Fruit fly (Drosophila melanogaster): Measurements from ENCODE around the gene Seipin.

Seipin gene

DNA sequence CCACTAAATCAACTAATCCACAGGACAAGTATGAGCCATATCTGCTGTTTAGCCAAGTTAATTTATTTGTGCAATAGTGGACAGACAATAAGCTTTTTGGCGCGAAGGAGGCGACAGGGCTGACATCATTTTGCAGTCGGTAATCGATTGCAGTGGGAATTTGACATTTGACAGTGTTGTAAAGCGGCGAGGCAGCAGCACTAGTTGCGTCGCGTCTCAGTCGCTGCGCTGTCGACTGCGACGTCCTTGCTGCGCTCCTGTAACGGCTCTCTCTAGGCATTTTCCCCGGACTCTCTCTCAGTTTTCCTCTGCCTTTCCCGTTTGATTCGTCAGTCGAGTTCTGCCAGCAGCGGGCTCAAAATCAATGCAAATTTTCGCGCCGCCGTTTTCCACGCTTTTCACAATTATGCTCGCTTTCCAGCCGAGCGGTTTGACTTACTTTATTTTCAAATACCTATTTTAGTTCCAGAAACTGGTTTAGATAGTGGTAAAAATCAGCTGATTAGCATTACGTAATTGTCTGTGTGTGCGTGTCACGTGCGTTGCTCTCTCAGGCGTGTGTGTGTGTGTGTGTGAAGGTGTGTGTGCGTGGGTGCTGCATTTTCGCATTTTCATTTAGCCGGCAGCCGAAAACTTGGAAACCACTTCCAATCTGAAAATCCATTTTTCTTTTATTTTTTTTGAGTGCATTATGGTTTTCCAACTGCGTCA is 17.4 kb downstream of the Seipin start:
- TF ChIP-seq CG6854 (GFP tag; optimal IDR thresholded peaks at IDR 0.05) (no peak), Eip78C (GFP tag) (no peak), Hr38 (GFP tag; optimal IDR thresholded peaks at IDR 0.05) (no peak), CG9139 (GFP tag; optimal IDR thresholded peaks at IDR 0.05) (no peak), fd59A (GFP tag; optimal IDR thresholded peaks at IDR 0.05) (no peak), achi (GFP tag; optimal IDR thresholded peaks at IDR 0.05) (no peak), CG6163 (GFP tag; IDR thresholded peaks at IDR 0.05) (no peak), CG4318 (GFP tag; optimal IDR thresholded peaks at IDR 0.05) (no peak), CG3032 (tag; optimal IDR thresholded peaks at IDR 0.05) (no peak), Sox15 (GFP tag; optimal IDR thresholded peaks at IDR 0.05) (no peak), ss (GFP tag; optimal IDR thresholded peaks at IDR 0.05) (no peak), Sox14 (GFP tag; optimal IDR thresholded peaks at IDR 0.05) (no peak), CG8319 (GFP tag; optimal IDR thresholded peaks at IDR 0.05) (no peak), CG32006 (GFP tag; optimal IDR thresholded peaks at IDR 0.05) (no peak), OdsH (GFP tag; optimal IDR thresholded peaks at IDR 0.05) (no peak)

DNA sequence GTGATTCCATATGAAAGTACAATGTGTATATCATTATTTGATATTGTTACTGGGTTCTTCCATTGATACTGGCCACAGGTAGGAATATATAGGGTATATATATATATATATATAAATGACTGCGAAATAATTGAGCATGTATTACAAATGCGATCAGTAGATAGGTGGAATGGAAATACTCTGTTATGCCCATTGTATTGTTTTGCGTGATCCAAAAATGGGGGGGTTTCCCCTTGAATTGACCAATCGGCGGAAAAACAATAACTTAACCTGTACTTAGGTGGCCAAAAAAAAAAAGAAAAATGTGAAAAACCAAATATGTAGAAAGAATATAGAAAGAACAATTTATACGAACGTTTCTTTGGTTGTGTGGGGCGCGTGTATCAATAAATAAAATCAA is 18.3 kb downstream of the Seipin start:
- TF ChIP-seq CG7368 (GFP tag; optimal IDR thresholded peaks at IDR 0.05): no peak
- no peak for TF ChIP-seq eg (GFP tag; IDR thresholded peaks at IDR 0.05)
- TF ChIP-seq Smox (GFP tag; optimal IDR thresholded peaks at IDR 0.05): no peak
- TF ChIP-seq Eip78C (GFP tag): no peak
- no peak for TF ChIP-seq Met (GFP tag; optimal IDR thresholded peaks at IDR 0.05)
- TF ChIP-seq CG11902 (GFP tag; optimal IDR thresholded peaks at IDR 0.05): no peak
- TF ChIP-seq CG1621 (tag; optimal IDR thresholded peaks at IDR 0.05): no peak
- no peak for TF ChIP-seq CG6276 (GFP tag; optimal IDR thresholded peaks at IDR 0.05)
- TF ChIP-seq Hr39 (GFP tag; optimal IDR thresholded peaks at IDR 0.05): no peak
- TF ChIP-seq Hr38 (GFP tag; optimal IDR thresholded peaks at IDR 0.05): no peak
- TF ChIP-seq spab (GFP tag; optimal IDR thresholded peaks at IDR 0.05): no peak
- TF ChIP-seq CG6792 (GFP tag; optimal IDR thresholded peaks at IDR 0.05): no peak
- TF ChIP-seq Ets21C (GFP tag; optimal IDR thresholded peaks at IDR 0.05): no peak
- TF ChIP-seq vri (GFP tag; optimal IDR thresholded peaks at IDR 0.05): no peak
- TF ChIP-seq CG6854 (GFP tag; optimal IDR thresholded peaks at IDR 0.05): no peak
- no peak for TF ChIP-seq Eip93F (GFP tag; optimal IDR thresholded peaks at IDR 0.05)
- no peak for TF ChIP-seq achi (GFP tag; optimal IDR thresholded peaks at IDR 0.05)
- no peak for TF ChIP-seq CG16779 (tag; optimal IDR thresholded peaks at IDR 0.05)
- TF ChIP-seq acj6 (GFP tag; optimal IDR thresholded peaks at IDR 0.05): no peak
- TF ChIP-seq Gug (GFP tag; IDR thresholded peaks at IDR 0.05): no peak

DNA sequence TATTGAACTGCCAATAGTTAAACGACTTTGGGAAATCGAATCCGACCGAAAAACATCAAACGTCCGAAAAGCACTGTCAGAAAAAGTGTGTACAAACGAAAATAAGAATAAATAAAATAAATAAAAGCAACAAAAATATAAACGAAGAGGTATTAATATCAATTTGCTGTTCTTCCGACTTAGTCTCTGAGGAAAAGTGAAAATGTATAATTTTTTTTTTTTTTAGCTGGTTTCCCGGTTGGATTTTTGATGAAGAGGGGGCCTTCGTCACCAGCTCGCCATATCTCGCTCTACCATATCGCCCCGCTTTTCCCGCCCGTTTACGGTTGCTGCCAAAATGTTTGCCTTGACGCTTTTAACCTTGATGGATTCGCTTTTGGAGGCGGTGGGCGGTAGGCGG is 19.0 kb downstream of the Seipin start:
- TF ChIP-seq acj6 (GFP tag; optimal IDR thresholded peaks at IDR 0.05) (no peak), Eip78C (GFP tag) (peak; percentile 24)

DNA sequence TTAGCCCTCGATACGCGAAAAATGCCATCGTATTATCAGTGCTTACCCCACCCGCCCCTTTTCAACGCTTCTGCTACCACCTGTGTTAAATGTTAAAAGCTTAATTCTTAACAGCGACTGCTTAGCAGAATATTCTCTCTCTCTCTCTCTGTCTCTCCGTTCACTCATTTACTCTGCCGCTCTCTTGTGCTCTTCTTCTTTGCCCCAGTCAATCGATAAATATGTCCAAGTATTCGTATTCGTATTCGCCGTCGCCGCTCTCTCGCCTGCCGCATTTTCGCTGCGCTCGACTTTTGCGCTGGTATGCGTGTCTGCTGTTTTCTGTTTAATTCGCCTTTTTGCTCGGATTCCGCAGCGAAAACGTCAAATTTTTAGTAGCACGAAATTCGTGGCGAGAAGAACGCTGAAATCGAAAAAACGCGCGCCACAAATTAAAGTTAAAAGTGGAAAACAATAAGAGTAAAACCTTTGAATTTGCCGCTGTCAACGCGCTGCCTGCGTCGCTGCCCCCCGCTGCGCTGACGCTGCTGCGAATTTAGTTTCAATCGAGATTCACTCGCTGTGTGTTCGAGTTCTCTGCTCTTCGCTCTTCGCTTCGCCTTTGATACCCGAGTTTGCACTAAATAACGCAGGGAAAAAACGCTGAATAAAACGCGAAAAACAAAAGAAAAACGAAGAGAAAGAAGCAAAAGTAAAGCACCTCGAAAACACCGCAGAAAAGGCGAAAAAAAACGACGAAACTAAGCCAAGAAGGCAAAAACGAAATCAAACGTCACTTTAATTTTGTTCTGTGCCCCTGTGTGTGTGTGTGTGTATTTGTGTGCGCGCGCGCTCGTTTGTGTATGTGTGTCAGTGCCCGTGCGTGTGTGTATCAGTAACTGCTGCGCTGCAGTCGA is 23.1 kb downstream of the Seipin start:
- TF ChIP-seq Sox102F (GFP tag; optimal IDR thresholded peaks at IDR 0.05) (no peak), Hr39 (GFP tag; optimal IDR thresholded peaks at IDR 0.05) (no peak), eg (GFP tag; IDR thresholded peaks at IDR 0.05) (peak; percentile 65; the same call in 2 of the 3 replicates), cyc (GFP tag; optimal IDR thresholded peaks at IDR 0.05) (no peak), CG1621 (tag; optimal IDR thresholded peaks at IDR 0.05) (peak; percentile 3), CG16779 (tag; optimal IDR thresholded peaks at IDR 0.05) (no peak), Met (GFP tag; optimal IDR thresholded peaks at IDR 0.05) (no peak), CG34406 (GFP tag; optimal IDR thresholded peaks at IDR 0.05) (no peak), acj6 (GFP tag; optimal IDR thresholded peaks at IDR 0.05) (no peak), svp (GFP tag) (no peak), salr (GFP tag; optimal IDR thresholded peaks at IDR 0.05) (peak in 1 of 2 experiments; percentile 3), Sox15 (GFP tag; optimal IDR thresholded peaks at IDR 0.05) (no peak), Ets21C (GFP tag; optimal IDR thresholded peaks at IDR 0.05) (no peak), CG10631 (GFP tag; optimal IDR thresholded peaks at IDR 0.05) (no peak), OdsH (GFP tag; optimal IDR thresholded peaks at IDR 0.05) (no peak), Lpt (GFP tag; optimal IDR thresholded peaks at IDR 0.05) (peak; percentile 21), Smox (GFP tag; optimal IDR thresholded peaks at IDR 0.05) (no peak), topi (GFP tag; optimal IDR thresholded peaks at IDR 0.05) (no peak), CG6163 (GFP tag; IDR thresholded peaks at IDR 0.05) (peak; percentile 47), CG11902 (GFP tag; optimal IDR thresholded peaks at IDR 0.05) (no peak), achi (GFP tag; optimal IDR thresholded peaks at IDR 0.05) (no peak), CG32006 (GFP tag; optimal IDR thresholded peaks at IDR 0.05) (peak; percentile 34), CG3919 (GFP tag; optimal IDR thresholded peaks at IDR 0.05) (no peak), fd59A (GFP tag; optimal IDR thresholded peaks at IDR 0.05) (no peak), CG6808 (GFP tag; optimal IDR thresholded peaks at IDR 0.05) (peak; percentile 18), Gug (GFP tag; IDR thresholded peaks at IDR 0.05) (peak; percentile 17; the same call in 1 of the 2 replicates), CG6854 (GFP tag; optimal IDR thresholded peaks at IDR 0.05) (peak; percentile 9), Eip78C (GFP tag) (peak; percentile 73)

Measured in whole organism, prepupa.